Worm (Caenorhabditis elegans) whole organism, mixed stage, embryonic: ENCODE data around the gene daf-3.
A peak's percentile ranks its signal among the peaks of the same experiment; 100 is the strongest.

Experiments used
- M03D4.4 ChIP-seq: sonication (generic microtip); optimal IDR thresholded peaks from 2 replicates; lab custom pipeline; 2017; ENCODE audit warnings: mild to moderate bottlenecking, missing genetic modification characterization, missing compliant biosample characterization
- bed-3 ChIP-seq: fragments of 200-800 bp; sonication (Bioruptor generic); optimal IDR thresholded peaks from 3 replicates; lab custom pipeline; 2018; ENCODE audit warnings: mild to moderate bottlenecking, missing genetic modification characterization, moderate library complexity, missing compliant biosample characterization
- blmp-1 ChIP-seq: fragments of 150-350 bp; optimal IDR thresholded peaks from 2 replicates; lab custom pipeline; 2014; ENCODE audit warnings: missing biosample characterization, missing genetic modification characterization
- ceh-39 ChIP-seq: fragments of 150-350 bp; optimal IDR thresholded peaks from 2 replicates; lab custom pipeline; 2014; ENCODE audit warnings: missing biosample characterization, missing genetic modification characterization
- ceh-43 ChIP-seq: fragments of 200-800 bp; sonication (Bioruptor generic); optimal IDR thresholded peaks from 2 replicates; lab custom pipeline; 2018; ENCODE audit warnings: mild to moderate bottlenecking, missing genetic modification characterization, moderate library complexity, missing compliant biosample characterization
- ceh-83 ChIP-seq: fragments of 200-800 bp; sonication (Bioruptor generic); optimal IDR thresholded peaks from 2 replicates; lab custom pipeline; 2018; ENCODE audit warnings: mild to moderate bottlenecking, missing genetic modification characterization, missing compliant biosample characterization
- ces-1 ChIP-seq: fragments of 150-350 bp; optimal IDR thresholded peaks from 2 replicates; lab custom pipeline; 2014; ENCODE audit warnings: missing biosample characterization, missing genetic modification reagents, missing genetic modification characterization
- cnd-1 ChIP-seq: fragments of 200-800 bp; sonication (Bioruptor generic); optimal IDR thresholded peaks from 2 replicates; lab custom pipeline; 2018; ENCODE audit warnings: mild to moderate bottlenecking, missing genetic modification characterization, missing compliant biosample characterization
- drap-1 ChIP-seq: fragments of 200-800 bp; sonication (Bioruptor generic); optimal IDR thresholded peaks from 3 replicates; lab custom pipeline; 2018; ENCODE audit warnings: mild to moderate bottlenecking, missing genetic modification characterization, missing compliant biosample characterization
- elt-1 ChIP-seq: sonication (generic microtip); optimal IDR thresholded peaks from 2 replicates; lab custom pipeline; 2017; ENCODE audit warnings: missing genetic modification characterization, mild to moderate bottlenecking, missing compliant biosample characterization, antibody characterized with exemption, moderate library complexity, borderline replicate concordance; ENCODE audit not compliant: insufficient read depth
- elt-3 ChIP-seq: fragments of 150-350 bp; optimal IDR thresholded peaks from 2 replicates; lab custom pipeline; 2014; ENCODE audit warnings: missing biosample characterization, missing genetic modification characterization
- flh-1 ChIP-seq: fragments of 200-800 bp; sonication (Bioruptor generic); optimal IDR thresholded peaks from 2 replicates; lab custom pipeline; 2018; ENCODE audit warnings: mild to moderate bottlenecking, missing genetic modification characterization, moderate library complexity, missing compliant biosample characterization
- ham-2 ChIP-seq: fragments of 200-800 bp; sonication (Bioruptor generic); optimal IDR thresholded peaks from 2 replicates; lab custom pipeline; 2018; ENCODE audit warnings: mild to moderate bottlenecking, missing genetic modification characterization, missing compliant biosample characterization
- hlh-1 ChIP-seq: fragments of 150-350 bp; optimal IDR thresholded peaks from 2 replicates; lab custom pipeline; 2014; ENCODE audit warnings: missing biosample characterization, missing genetic modification reagents, missing genetic modification characterization
- lin-13 ChIP-seq: fragments of 150-350 bp; optimal IDR thresholded peaks from 2 replicates; lab custom pipeline; 2014; ENCODE audit warnings: missing biosample characterization, missing genetic modification characterization
- lin-32 ChIP-seq: fragments of 200-800 bp; sonication (Bioruptor generic); optimal IDR thresholded peaks from 2 replicates; lab custom pipeline; 2018; ENCODE audit warnings: mild to moderate bottlenecking, missing genetic modification characterization, missing compliant biosample characterization
- lsy-2 ChIP-seq: fragments of 150-350 bp; optimal IDR thresholded peaks from 2 replicates; lab custom pipeline; 2014; ENCODE audit warnings: missing biosample characterization, missing genetic modification characterization
- mab-5 ChIP-seq: fragments of 150-350 bp; optimal IDR thresholded peaks from 2 replicates; lab custom pipeline; 2014; ENCODE audit warnings: missing biosample characterization, missing genetic modification characterization
- mep-1 ChIP-seq: fragments of 150-350 bp; optimal IDR thresholded peaks from 2 replicates; lab custom pipeline; 2017; ENCODE audit warnings: missing biosample characterization, missing genetic modification reagents, missing genetic modification characterization, inconsistent platforms
- mls-2 ChIP-seq: sonication (generic microtip); optimal IDR thresholded peaks from 2 replicates; lab custom pipeline; 2016; ENCODE audit warnings: mild to moderate bottlenecking, missing genetic modification characterization, moderate library complexity, missing compliant biosample characterization
- nhr-12 ChIP-seq: fragments of 150-350 bp; optimal IDR thresholded peaks from 2 replicates; lab custom pipeline; 2014; ENCODE audit warnings: missing biosample characterization, missing genetic modification characterization
- nhr-2 ChIP-seq: fragments of 150-350 bp; optimal IDR thresholded peaks from 2 replicates; lab custom pipeline; 2014; ENCODE audit warnings: missing biosample characterization, missing genetic modification characterization
- nhr-237 ChIP-seq: fragments of 150-350 bp; optimal IDR thresholded peaks from 2 replicates; lab custom pipeline; 2014; ENCODE audit warnings: missing biosample characterization, missing genetic modification characterization
- nhr-28 ChIP-seq: fragments of 150-350 bp; optimal IDR thresholded peaks from 2 replicates; lab custom pipeline; 2014; ENCODE audit warnings: missing biosample characterization, missing genetic modification characterization
- nhr-76 ChIP-seq: sonication (generic microtip); optimal IDR thresholded peaks from 2 replicates; lab custom pipeline; 2017; ENCODE audit warnings: missing biosample characterization, missing genetic modification characterization
- pha-4 ChIP-seq: fragments of 150-350 bp; optimal IDR thresholded peaks from 2 replicates; lab custom pipeline; 2018; ENCODE audit warnings: missing biosample characterization, missing genetic modification reagents, missing genetic modification characterization
- sem-2 ChIP-seq: fragments of 200-800 bp; sonication (Bioruptor generic); optimal IDR thresholded peaks from 2 replicates; lab custom pipeline; 2018; ENCODE audit warnings: mild to moderate bottlenecking, missing genetic modification characterization, missing compliant biosample characterization
- snpc-4 ChIP-seq: fragments of 150-350 bp; optimal IDR thresholded peaks from 2 replicates; lab custom pipeline; 2014; ENCODE audit warnings: missing biosample characterization, missing genetic modification characterization
- tbx-8 ChIP-seq: fragments of 200-800 bp; sonication (Bioruptor generic); optimal IDR thresholded peaks from 2 replicates; lab custom pipeline; 2018; ENCODE audit warnings: mild to moderate bottlenecking, missing genetic modification characterization, moderate library complexity, missing compliant biosample characterization
- unc-120 ChIP-seq: sonication (generic microtip); optimal IDR thresholded peaks from 2 replicates; lab custom pipeline; 2017; ENCODE audit warnings: missing genetic modification characterization, missing compliant biosample characterization; ENCODE audit not compliant: poor library complexity, severe bottlenecking
- unc-39 ChIP-seq: fragments of 150-350 bp; optimal IDR thresholded peaks from 2 replicates; lab custom pipeline; 2014; ENCODE audit warnings: missing biosample characterization, missing genetic modification characterization
- unc-62 ChIP-seq: fragments of 150-350 bp; optimal IDR thresholded peaks from 2 replicates; lab custom pipeline; 2014; ENCODE audit warnings: missing biosample characterization, missing genetic modification reagents, missing genetic modification characterization
- zip-8 ChIP-seq: fragments of 150-350 bp; optimal IDR thresholded peaks from 2 replicates; lab custom pipeline; 2014; ENCODE audit warnings: missing biosample characterization, missing genetic modification characterization
- ztf-11 ChIP-seq: fragments of 150-350 bp; optimal IDR thresholded peaks from 2 replicates; lab custom pipeline; 2014; ENCODE audit warnings: missing biosample characterization, missing genetic modification characterization

Gene daf-3

ce11 chrX:844649-845048 is 19.4 kb upstream of the daf-3 start:
- TF ChIP-seq ces-1 (peak; percentile 18), pha-4 (no peak), hlh-1 (tag; lab: Kevin White, UChicago) (no peak), unc-120 (tag; lab: Kevin White, UChicago) (peak; percentile 51), drap-1 (no peak)

ce11 chrX:841393-841792 is 16.1 kb upstream of the daf-3 start, which contains the start of gene F39H12.3:
Gene F39H12.3 (minus strand): TSS chrX:841493.
- TF ChIP-seq ces-1 (no peak), ham-2 (GFP tag; lab: Kevin White, UChicago) (no peak), lin-32 (no peak), unc-39 (tag; lab: Kevin White, UChicago) (no peak), nhr-237 (tag; lab: Kevin White, UChicago) (no peak), nhr-12 (no peak), pha-4 (no peak), unc-120 (tag; lab: Kevin White, UChicago) (no peak), ztf-11 (no peak), blmp-1 (tag; lab: Kevin White, UChicago) (no peak), flh-1 (GFP tag; lab: Kevin White, UChicago) (no peak), unc-62 (GFP tag; lab: Kevin White, UChicago) (no peak), tbx-8 (no peak), nhr-2 (tag; lab: Kevin White, UChicago) (no peak), elt-3 (tag; lab: Kevin White, UChicago) (no peak), ceh-43 (GFP tag; lab: Kevin White, UChicago) (no peak), zip-8 (tag; lab: Kevin White, UChicago) (no peak), elt-1 (tag; lab: Kevin White, UChicago) (no peak), hlh-1 (tag; lab: Kevin White, UChicago) (no peak)

- TF ChIP-seq lin-13 (tag; lab: Kevin White, UChicago) (no peak), zip-8 (tag; lab: Kevin White, UChicago) (no peak), nhr-2 (tag; lab: Kevin White, UChicago) (no peak), cnd-1 (tag; lab: Kevin White, UChicago) (no peak), ceh-83 (no peak), elt-3 (tag; lab: Kevin White, UChicago) (no peak), flh-1 (GFP tag; lab: Kevin White, UChicago) (no peak), unc-120 (tag; lab: Kevin White, UChicago) (no peak)
Measured at ce11 chrX:834478-834877, 9.2 kb upstream of the daf-3 start, which contains the start of gene F39H12.1. Gene F39H12.1 (plus strand): TSS chrX:834778.

ce11 chrX:830185-830584 is 4.9 kb upstream of the daf-3 start:
- no peak for TF ChIP-seq unc-120 (tag; lab: Kevin White, UChicago)
- TF ChIP-seq elt-3 (tag; lab: Kevin White, UChicago), result no peak
- TF ChIP-seq flh-1 (GFP tag; lab: Kevin White, UChicago), result no peak
- TF ChIP-seq mep-1, result no peak
- no peak for TF ChIP-seq zip-8 (tag; lab: Kevin White, UChicago)
- TF ChIP-seq ceh-83, result no peak
- no peak for TF ChIP-seq snpc-4 (tag; lab: Kevin White, UChicago)
- no peak for TF ChIP-seq cnd-1 (tag; lab: Kevin White, UChicago)
- TF ChIP-seq nhr-237 (tag; lab: Kevin White, UChicago), result no peak
- TF ChIP-seq ces-1, result no peak

- TF ChIP-seq drap-1, result no peak
- no peak for TF ChIP-seq lsy-2
- no peak for TF ChIP-seq lin-32
- no peak for TF ChIP-seq unc-39 (tag; lab: Kevin White, UChicago)
- no peak for TF ChIP-seq lin-13 (tag; lab: Kevin White, UChicago)
- no peak for TF ChIP-seq nhr-237 (tag; lab: Kevin White, UChicago)
- no peak for TF ChIP-seq nhr-12
- no peak for TF ChIP-seq sem-2
- no peak for TF ChIP-seq unc-62 (GFP tag; lab: Kevin White, UChicago)
- TF ChIP-seq ces-1, result no peak
- no peak for TF ChIP-seq mab-5 (tag; lab: Kevin White, UChicago)
- no peak for TF ChIP-seq unc-120 (tag; lab: Kevin White, UChicago)
- TF ChIP-seq blmp-1 (tag; lab: Kevin White, UChicago), result no peak
Measured at ce11 chrX:828603-829002, 3.3 kb upstream of the daf-3 start, which contains the start of gene wdr-54. Gene wdr-54 (plus strand): TSS chrX:828903.

- TF ChIP-seq flh-1 (GFP tag; lab: Kevin White, UChicago) (no peak), elt-3 (tag; lab: Kevin White, UChicago) (no peak), nhr-2 (tag; lab: Kevin White, UChicago) (no peak), lsy-2 (no peak), M03D4.4 (tag; lab: Kevin White, UChicago) (no peak), unc-62 (GFP tag; lab: Kevin White, UChicago) (peak; percentile 13), unc-39 (tag; lab: Kevin White, UChicago) (no peak), blmp-1 (tag; lab: Kevin White, UChicago) (no peak), nhr-237 (tag; lab: Kevin White, UChicago) (peak; percentile 41), ztf-11 (no peak), snpc-4 (tag; lab: Kevin White, UChicago) (no peak), sem-2 (no peak), elt-1 (tag; lab: Kevin White, UChicago) (no peak), tbx-8 (no peak), nhr-76 (tag; lab: Kevin White, UChicago) (no peak), bed-3 (GFP tag; lab: Kevin White, UChicago) (no peak), mls-2 (peak; percentile 12), cnd-1 (tag; lab: Kevin White, UChicago) (no peak), zip-8 (tag; lab: Kevin White, UChicago) (no peak), nhr-28 (tag; lab: Kevin White, UChicago) (no peak), unc-120 (tag; lab: Kevin White, UChicago) (peak; percentile 69), hlh-1 (tag; lab: Kevin White, UChicago) (peak; percentile 14), ham-2 (GFP tag; lab: Kevin White, UChicago) (peak; percentile 41), ceh-39 (no peak), nhr-12 (no peak), ces-1 (peak; percentile 91)
Measured at ce11 chrX:827502-827901, 2.2 kb upstream of the daf-3 start.
